Fruit fly (Drosophila melanogaster) whole organism, adult: ENCODE data around the gene CLS.
A peak's percentile ranks its signal among the peaks of the same experiment; 100 is the strongest.

Source experiments
- CG11617 ChIP-seq: fragments of 200-800 bp; sonication (Bioruptor generic); optimal IDR thresholded peaks from 2 replicates; lab custom pipeline; 2017; ENCODE audit warnings: mild to moderate bottlenecking, missing biosample characterization, missing genetic modification reagents, missing genetic modification characterization
- CG12768 ChIP-seq: fragments of 200-800 bp; sonication (Bioruptor generic); optimal IDR thresholded peaks from 2 replicates; lab custom pipeline; 2017; ENCODE audit warnings: missing biosample characterization, missing genetic modification characterization, mild to moderate bottlenecking, moderate library complexity, missing genetic modification reagents
- CG14711 ChIP-seq: fragments of 200-800 bp; sonication (Bioruptor generic); optimal IDR thresholded peaks from 2 replicates; lab custom pipeline; 2018; ENCODE audit warnings: missing biosample characterization, mild to moderate bottlenecking, missing genetic modification characterization, moderate library complexity
- CG1620 ChIP-seq: fragments of 200-800 bp; sonication (Bioruptor generic); optimal IDR thresholded peaks from 2 replicates; lab custom pipeline; 2016; ENCODE audit warnings: missing biosample characterization, missing genetic modification characterization
- CG33017 ChIP-seq: fragments of 200-800 bp; sonication (Bioruptor generic); optimal IDR thresholded peaks from 2 replicates; lab custom pipeline; 2018; ENCODE audit warnings: missing biosample characterization, mild to moderate bottlenecking, missing genetic modification characterization, moderate library complexity
- CG5204 ChIP-seq: fragments of 200-800 bp; sonication (Bioruptor generic); optimal IDR thresholded peaks from 2 replicates; lab custom pipeline; 2016; ENCODE audit warnings: missing biosample characterization, missing genetic modification characterization
- CG7045 ChIP-seq: fragments of 200-800 bp; sonication (Bioruptor generic); optimal IDR thresholded peaks from 2 replicates; lab custom pipeline; 2017; ENCODE audit warnings: missing biosample characterization, mild to moderate bottlenecking, missing genetic modification characterization
- CG7101 ChIP-seq: fragments of 200-800 bp; sonication (Bioruptor generic); optimal IDR thresholded peaks from 2 replicates; lab custom pipeline; 2018; ENCODE audit warnings: missing biosample characterization, mild to moderate bottlenecking, missing genetic modification characterization, moderate library complexity
- Clk ChIP-seq: fragments of 200-800 bp; sonication (Bioruptor generic); optimal IDR thresholded peaks from 2 replicates; lab custom pipeline; 2017; ENCODE audit warnings: missing biosample characterization, missing genetic modification characterization
- Crg-1 ChIP-seq: fragments of 200-800 bp; sonication (Bioruptor generic); optimal IDR thresholded peaks from 2 replicates; lab custom pipeline; 2016; ENCODE audit warnings: missing biosample characterization, missing genetic modification characterization
- Hr96 ChIP-seq: fragments of 200-800 bp; sonication (Bioruptor generic); optimal IDR thresholded peaks from 2 replicates; lab custom pipeline; 2016; ENCODE audit warnings: missing biosample characterization, missing genetic modification characterization
- Mnt ChIP-seq: fragments of 200-800 bp; sonication (Bioruptor generic); optimal IDR thresholded peaks from 2 replicates; lab custom pipeline; 2016; ENCODE audit warnings: missing biosample characterization, mild to moderate bottlenecking, missing genetic modification characterization
- bab1 ChIP-seq: fragments of 200-800 bp; sonication (Bioruptor generic); optimal IDR thresholded peaks from 3 replicates; lab custom pipeline; 2019; ENCODE audit warnings: missing biosample characterization, mild to moderate bottlenecking, missing genetic modification characterization, moderate library complexity
- cic ChIP-seq: fragments of 200-800 bp; sonication (Bioruptor generic); optimal IDR thresholded peaks from 2 replicates; lab custom pipeline; 2017; ENCODE audit warnings: missing biosample characterization, mild to moderate bottlenecking, missing genetic modification characterization, moderate library complexity
- cnc ChIP-seq, 2 experiments: fragments of >200 bp; optimal IDR thresholded peaks; 2 replicates each; lab custom pipeline; 2017
- kay ChIP-seq: fragments of 200-800 bp; sonication (Bioruptor generic); peaks from one replicate; lab custom pipeline; 2016; ENCODE audit warnings: missing biosample characterization, missing genetic modification characterization, borderline replicate concordance
- ovo ChIP-seq: fragments of 200-800 bp; sonication (Bioruptor generic); optimal IDR thresholded peaks from 2 replicates; lab custom pipeline; 2016; ENCODE audit warnings: missing biosample characterization, missing genetic modification characterization
- pad ChIP-seq: fragments of 200-800 bp; sonication (Bioruptor generic); optimal IDR thresholded peaks from 3 replicates; lab custom pipeline; 2017; ENCODE audit warnings: missing biosample characterization, missing genetic modification characterization, mild to moderate bottlenecking, moderate library complexity, missing genetic modification reagents
- tj ChIP-seq: fragments of 200-800 bp; sonication (Bioruptor generic); optimal IDR thresholded peaks from 3 replicates; lab custom pipeline; 2017; ENCODE audit warnings: missing biosample characterization, mild to moderate bottlenecking, missing genetic modification characterization, moderate library complexity
- toe ChIP-seq: fragments of 200-800 bp; sonication (Bioruptor generic); optimal IDR thresholded peaks from 2 replicates; lab custom pipeline; 2016; ENCODE audit warnings: missing biosample characterization, missing genetic modification characterization

Gene CLS

dm6 chr3R:25684859-25685258 is 2.3 kb downstream of the CLS start, which contains the start of gene RpL27:
Gene RpL27, minus strand, starts transcription at chr3R:25685051.
- TF ChIP-seq Clk (GFP tag; lab: Kevin White, UChicago) (peak; percentile 62), tj (GFP tag; lab: Kevin White, UChicago) (peak; percentile 59), CG5204 (GFP tag; lab: Kevin White, UChicago) (peak; percentile 76), cic (GFP tag; lab: Kevin White, UChicago) (peak; percentile 40), CG1620 (GFP tag; lab: Kevin White, UChicago) (peak; percentile 77), ovo (peak; percentile 80), toe (peak; percentile 67), CG14711 (tag; lab: Kevin White, UChicago) (peak; percentile 69), Hr96 (GFP tag; lab: Kevin White, UChicago) (no peak), kay (no peak), CG11617 (GFP tag; lab: Kevin White, UChicago) (peak; percentile 88), pad (GFP tag; lab: Kevin White, UChicago) (peak; percentile 92), CG33017 (tag; lab: Kevin White, UChicago) (peak; percentile 77), CG7045 (GFP tag; lab: Kevin White, UChicago) (peak; percentile 82), CG12768 (GFP tag; lab: Kevin White, UChicago) (peak; percentile 81), cnc (optimal IDR thresholded peaks at IDR 0.05; lab: Kevin White, UChicago) (no peak), bab1 (GFP tag; lab: Kevin White, UChicago) (peak; percentile 91), Crg-1 (GFP tag; lab: Kevin White, UChicago) (peak; percentile 75), Mnt (peak; percentile 88), CG7101 (tag; lab: Kevin White, UChicago) (peak; percentile 89)

- TF ChIP-seq pad (GFP tag; lab: Kevin White, UChicago) (peak; percentile 86), CG7101 (tag; lab: Kevin White, UChicago) (peak; percentile 98), CG5204 (GFP tag; lab: Kevin White, UChicago) (no peak), CG11617 (GFP tag; lab: Kevin White, UChicago) (peak; percentile 97), CG7045 (GFP tag; lab: Kevin White, UChicago) (peak; percentile 96), CG1620 (GFP tag; lab: Kevin White, UChicago) (peak; percentile 87), CG14711 (tag; lab: Kevin White, UChicago) (peak; percentile 99), toe (peak; percentile 90), CG12768 (GFP tag; lab: Kevin White, UChicago) (peak; percentile 95), Hr96 (GFP tag; lab: Kevin White, UChicago) (peak; percentile 78), tj (GFP tag; lab: Kevin White, UChicago) (peak; percentile 96), kay (no peak), Crg-1 (GFP tag; lab: Kevin White, UChicago) (peak; percentile 92), cnc (optimal IDR thresholded peaks at IDR 0.05; lab: Kevin White, UChicago) (no peak), Clk (GFP tag; lab: Kevin White, UChicago) (peak; percentile 83), CG33017 (tag; lab: Kevin White, UChicago) (peak; percentile 98), Mnt (peak; percentile 90), cic (GFP tag; lab: Kevin White, UChicago) (peak; percentile 78), bab1 (GFP tag; lab: Kevin White, UChicago) (peak; percentile 98), ovo (peak; percentile 92)
These were observed 6.6 kb downstream of the CLS start, which contains the start of the genes CG4743 and Idh3g for dm6 chr3R:25680528-25680927. Gene CG4743, minus strand, starts transcription at chr3R:25680550. Gene Idh3g, plus strand, starts transcription at chr3R:25680845.

- TF ChIP-seq CG7045 (GFP tag; lab: Kevin White, UChicago) (no peak), tj (GFP tag; lab: Kevin White, UChicago) (peak; percentile 2), CG12768 (GFP tag; lab: Kevin White, UChicago) (no peak), ovo (no peak), Crg-1 (GFP tag; lab: Kevin White, UChicago) (peak; percentile 49), CG7101 (tag; lab: Kevin White, UChicago) (peak; percentile 28), cic (GFP tag; lab: Kevin White, UChicago) (no peak), bab1 (GFP tag; lab: Kevin White, UChicago) (peak; percentile 36), Mnt (no peak), Clk (GFP tag; lab: Kevin White, UChicago) (no peak), toe (no peak), pad (GFP tag; lab: Kevin White, UChicago) (no peak), Hr96 (GFP tag; lab: Kevin White, UChicago) (no peak), CG33017 (tag; lab: Kevin White, UChicago) (no peak), CG1620 (GFP tag; lab: Kevin White, UChicago) (no peak), kay (no peak), CG11617 (GFP tag; lab: Kevin White, UChicago) (peak; percentile 39), CG14711 (tag; lab: Kevin White, UChicago) (peak; percentile 62), cnc (optimal IDR thresholded peaks at IDR 0.05; lab: Kevin White, UChicago) (no peak), CG5204 (GFP tag; lab: Kevin White, UChicago) (no peak)
These were observed 8.6 kb downstream of the CLS start, which contains the start of the genes CG4730 and CG5039 for dm6 chr3R:25678489-25679082. Gene CG4730, minus strand, starts transcription at chr3R:25678682. Gene CG5039, plus strand, starts transcription at chr3R:25678683.

dm6 chr3R:25665509-25665908 is 21.7 kb downstream of the CLS start, which contains the start of gene Lgr3:
Gene Lgr3, plus strand, starts transcription at chr3R:25665809.
- TF ChIP-seq kay (no peak), cic (GFP tag; lab: Kevin White, UChicago) (no peak), CG33017 (tag; lab: Kevin White, UChicago) (no peak), ovo (no peak), Clk (GFP tag; lab: Kevin White, UChicago) (no peak), Hr96 (GFP tag; lab: Kevin White, UChicago) (no peak), CG1620 (GFP tag; lab: Kevin White, UChicago) (no peak)

dm6 chr3R:25662358-25662757 is 24.8 kb downstream of the CLS start:
- TF ChIP-seq cic (GFP tag; lab: Kevin White, UChicago) (no peak), ovo (no peak), CG7101 (tag; lab: Kevin White, UChicago) (no peak), CG7045 (GFP tag; lab: Kevin White, UChicago) (no peak), kay (no peak), CG12768 (GFP tag; lab: Kevin White, UChicago) (no peak), Hr96 (GFP tag; lab: Kevin White, UChicago) (no peak), Crg-1 (GFP tag; lab: Kevin White, UChicago) (no peak), CG1620 (GFP tag; lab: Kevin White, UChicago) (no peak), Mnt (no peak), bab1 (GFP tag; lab: Kevin White, UChicago) (no peak), toe (no peak)
